Worm (Caenorhabditis elegans) whole organism, L3 larva: Measurements from ENCODE around the gene Y51H7BR.8.
"Not testable (repeated sequence)": the region's sequence is repeated elsewhere in the genome, so short reads cannot be mapped to it uniquely, and the experiment has no call there.

ENCODE experiments used
- R02D3.7 ChIP-seq: fragments of 150-350 bp; optimal IDR thresholded peaks from 2 replicates; lab custom pipeline; 2014; ENCODE audit warnings: missing biosample characterization, missing genetic modification characterization
- aly-2 ChIP-seq: fragments of 150-350 bp; optimal IDR thresholded peaks from 2 replicates; lab custom pipeline; 2014; ENCODE audit warnings: missing biosample characterization, missing genetic modification characterization
- ama-1 ChIP-seq: fragments of 150-350 bp; optimal IDR thresholded peaks from 2 replicates; lab custom pipeline; 2018
- ceh-16 ChIP-seq: sonication (generic microtip); optimal IDR thresholded peaks from 2 replicates; lab custom pipeline; 2017; ENCODE audit warnings: missing biosample characterization, missing genetic modification characterization
- ceh-82 ChIP-seq: fragments of 150-350 bp; optimal IDR thresholded peaks from 2 replicates; lab custom pipeline; 2014; ENCODE audit warnings: missing biosample characterization, missing genetic modification characterization
- ceh-9 ChIP-seq: sonication (generic microtip); optimal IDR thresholded peaks from 2 replicates; lab custom pipeline; 2018; ENCODE audit warnings: missing biosample characterization, missing genetic modification characterization
- daf-12 ChIP-seq: fragments of 150-350 bp; optimal IDR thresholded peaks from 2 replicates; lab custom pipeline; 2014; ENCODE audit warnings: missing biosample characterization, missing genetic modification reagents, missing genetic modification characterization
- egl-27 ChIP-seq: sonication (generic microtip); optimal IDR thresholded peaks from 4 replicates; lab custom pipeline; 2017; ENCODE audit warnings: missing biosample characterization, missing genetic modification reagents, missing genetic modification characterization
- egl-5 ChIP-seq: fragments of 150-350 bp; optimal IDR thresholded peaks from 2 replicates; lab custom pipeline; 2017; ENCODE audit warnings: missing biosample characterization, missing genetic modification reagents, missing genetic modification characterization, inconsistent platforms
- elt-1 ChIP-seq: fragments of 150-350 bp; optimal IDR thresholded peaks from 2 replicates; lab custom pipeline; 2014; ENCODE audit warnings: missing biosample characterization, missing genetic modification characterization
- elt-2 ChIP-seq: sonication (generic microtip); optimal IDR thresholded peaks from 2 replicates; lab custom pipeline; 2016; ENCODE audit warnings: missing genetic modification reagents, mild to moderate bottlenecking, missing genetic modification characterization, missing compliant biosample characterization
- elt-3 ChIP-seq, 3 experiments: fragments of 150-350 bp in 1 of 3; sonication (generic microtip) in 2 of 3; optimal IDR thresholded peaks; 2 replicates in 2 of 3; 4 replicates in 1 of 3; lab custom pipeline; 2014 to 2017; ENCODE audit warnings: missing biosample characterization in 3 of 3, missing genetic modification characterization in 3 of 3
- eor-1 ChIP-seq, 2 experiments: fragments of 150-350 bp; optimal IDR thresholded peaks; 2 replicates each; lab custom pipeline; 2014 to 2018; ENCODE audit warnings: missing biosample characterization in 2 of 2, missing genetic modification characterization in 2 of 2
- fkh-10 ChIP-seq: sonication (generic microtip); optimal IDR thresholded peaks from 2 replicates; lab custom pipeline; 2017; ENCODE audit warnings: missing biosample characterization, missing genetic modification reagents, missing genetic modification characterization
- fos-1 ChIP-seq: fragments of 150-350 bp; optimal IDR thresholded peaks from 2 replicates; lab custom pipeline; 2014; ENCODE audit warnings: missing biosample characterization, missing genetic modification characterization
- hmg-11 ChIP-seq: sonication (generic microtip); optimal IDR thresholded peaks from 2 replicates; lab custom pipeline; 2016; ENCODE audit warnings: missing genetic modification characterization, missing compliant biosample characterization
- lin-15B ChIP-seq: fragments of 150-350 bp; optimal IDR thresholded peaks from 2 replicates; lab custom pipeline; 2014; ENCODE audit warnings: missing biosample characterization, missing genetic modification characterization
- lsy-12 ChIP-seq: sonication (generic microtip); optimal IDR thresholded peaks from 2 replicates; lab custom pipeline; 2016; ENCODE audit warnings: mild to moderate bottlenecking, missing genetic modification characterization, missing compliant biosample characterization
- mdl-1 ChIP-seq: fragments of 150-350 bp; optimal IDR thresholded peaks from 2 replicates; lab custom pipeline; 2014; ENCODE audit warnings: missing biosample characterization, missing genetic modification characterization
- mml-1 ChIP-seq: fragments of 150-350 bp; sonication (generic microtip); optimal IDR thresholded peaks from 3 replicates; lab custom pipeline; 2014; ENCODE audit warnings: missing biosample characterization, missing genetic modification characterization
- nhr-11 ChIP-seq: fragments of 150-350 bp; optimal IDR thresholded peaks from 2 replicates; lab custom pipeline; 2014; ENCODE audit warnings: missing biosample characterization, missing genetic modification characterization
- nhr-12 ChIP-seq: fragments of 150-350 bp; optimal IDR thresholded peaks from 2 replicates; lab custom pipeline; 2014; ENCODE audit warnings: missing biosample characterization, missing genetic modification characterization
- nhr-237 ChIP-seq: fragments of 150-350 bp; optimal IDR thresholded peaks from 2 replicates; lab custom pipeline; 2014; ENCODE audit warnings: missing biosample characterization, missing genetic modification characterization
- nhr-25 ChIP-seq: sonication (generic microtip); optimal IDR thresholded peaks from 2 replicates; lab custom pipeline; 2017; ENCODE audit warnings: missing biosample characterization, missing genetic modification characterization
- nhr-28 ChIP-seq: fragments of 150-350 bp; optimal IDR thresholded peaks from 2 replicates; lab custom pipeline; 2014; ENCODE audit warnings: missing biosample characterization, missing genetic modification characterization
- nhr-43 ChIP-seq: sonication (generic microtip); optimal IDR thresholded peaks from 2 replicates; lab custom pipeline; 2016; ENCODE audit warnings: mild to moderate bottlenecking, missing genetic modification characterization, missing compliant biosample characterization; ENCODE audit not compliant: poor library complexity, severe bottlenecking
- nhr-67 ChIP-seq: fragments of 150-350 bp; optimal IDR thresholded peaks from 2 replicates; lab custom pipeline; 2014; ENCODE audit warnings: missing biosample characterization, missing genetic modification characterization
- nhr-76 ChIP-seq: fragments of 150-350 bp; sonication (generic microtip); optimal IDR thresholded peaks from 5 replicates; lab custom pipeline; 2014; ENCODE audit warnings: missing biosample characterization, missing genetic modification characterization
- pha-4 ChIP-seq: fragments of 150-350 bp; optimal IDR thresholded peaks from 2 replicates; lab custom pipeline; 2014; ENCODE audit warnings: missing biosample characterization, missing genetic modification reagents, missing genetic modification characterization
- pqm-1 ChIP-seq: fragments of 150-350 bp; optimal IDR thresholded peaks from 2 replicates; lab custom pipeline; 2017; ENCODE audit warnings: missing biosample characterization, missing genetic modification characterization, inconsistent platforms
- sea-2 ChIP-seq: fragments of 150-350 bp; sonication (generic microtip); optimal IDR thresholded peaks from 4 replicates; lab custom pipeline; 2014; ENCODE audit warnings: missing biosample characterization, missing genetic modification reagents, missing genetic modification characterization
- skn-1 ChIP-seq: fragments of 150-350 bp; optimal IDR thresholded peaks from 2 replicates; lab custom pipeline; 2014; ENCODE audit warnings: missing biosample characterization, missing genetic modification characterization
- tbx-2 ChIP-seq: sonication (generic microtip); optimal IDR thresholded peaks from 2 replicates; lab custom pipeline; 2016; ENCODE audit warnings: mild to moderate bottlenecking, missing genetic modification characterization, missing compliant biosample characterization
- unc-39 ChIP-seq: sonication (generic microtip); optimal IDR thresholded peaks from 4 replicates; lab custom pipeline; 2017; ENCODE audit warnings: missing biosample characterization, missing genetic modification characterization
- unc-62 ChIP-seq: fragments of 150-350 bp; sonication (generic microtip); optimal IDR thresholded peaks from 4 replicates; lab custom pipeline; 2014; ENCODE audit warnings: missing biosample characterization, missing genetic modification reagents, missing genetic modification characterization
- ztf-4 ChIP-seq: fragments of 150-350 bp; optimal IDR thresholded peaks from 2 replicates; lab custom pipeline; 2014; ENCODE audit warnings: missing biosample characterization, missing genetic modification characterization

Gene Y51H7BR.8

DNA sequence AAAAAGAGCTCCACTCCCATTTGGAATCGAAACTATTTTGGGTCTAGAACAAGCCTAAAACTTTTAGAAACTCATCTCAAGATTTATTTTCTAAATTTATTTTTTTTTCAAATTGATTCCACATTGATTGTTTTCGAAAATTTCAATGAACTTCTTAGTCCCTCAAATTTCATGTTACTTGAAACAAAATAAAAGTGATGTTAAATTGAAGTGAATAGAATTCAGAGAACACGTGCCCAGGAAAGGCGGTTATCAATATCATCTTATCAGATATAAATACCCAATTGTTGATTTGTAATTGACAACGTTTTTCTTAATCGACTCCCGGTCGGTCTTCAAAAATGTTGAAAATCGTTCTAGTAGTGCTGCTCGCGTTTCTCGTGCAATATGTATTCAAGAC lies 21.6 kb downstream of the Y51H7BR.8 start, which contains the start of gene poml-4:
TSS of gene poml-4 (plus strand) at position 301 of the 400 bp plus-strand sequence.
- not testable (repeated sequence) for TF ChIP-seq fkh-10 (GFP tag; lab: Kevin White, UChicago); pha-4; eor-1 (tag; optimal IDR thresholded peaks at IDR 0.05; lab: Kevin White, UChicago)

- TF ChIP-seq egl-27 (tag; lab: Kevin White, UChicago); nhr-11 (tag; lab: Kevin White, UChicago); elt-3 (tag; optimal IDR thresholded peaks at IDR 0.05; lab: Kevin White, UChicago): not testable (repeated sequence)
Measured at ce11 chrII:1543182-1543581, 24.2 kb downstream of the Y51H7BR.8 start, which contains the start of gene K05F6.4. K05F6.4 (plus strand) TSS chrII:1543482.

- TF ChIP-seq pha-4: no peak
- no peak for TF ChIP-seq nhr-11 (tag; lab: Kevin White, UChicago)
- no peak for TF ChIP-seq elt-3 (tag; optimal IDR thresholded peaks at IDR 0.05; lab: Kevin White, UChicago)
- no peak for TF ChIP-seq pqm-1 (tag; lab: Kevin White, UChicago)
- no peak for TF ChIP-seq mml-1 (tag; lab: Kevin White, UChicago)
- TF ChIP-seq hmg-11 (tag; lab: Kevin White, UChicago): no peak
Measured at ce11 chrII:1545625-1546024, 26.6 kb downstream of the Y51H7BR.8 start, which contains the start of gene K05F6.12. K05F6.12 (plus strand) TSS chrII:1545925.

DNA sequence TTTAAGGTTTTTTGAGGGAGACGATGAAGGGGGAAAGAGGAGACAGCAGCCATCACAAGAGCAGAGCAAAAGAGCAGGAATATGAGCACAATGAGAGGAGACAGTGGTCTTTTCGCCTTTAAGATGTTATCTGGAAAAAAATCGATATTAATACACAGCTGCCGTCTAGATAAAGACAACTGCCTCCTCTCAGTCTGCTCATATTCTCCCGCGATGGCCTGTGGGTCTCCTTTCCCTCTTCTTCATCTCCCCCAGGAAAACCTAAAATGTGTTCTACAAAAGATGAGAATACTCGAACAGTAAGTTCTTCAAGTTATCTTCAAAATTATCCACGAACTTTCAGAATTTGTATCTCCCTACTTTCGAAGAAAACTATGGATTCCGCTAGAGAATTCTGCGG lies 31.5 kb downstream of the Y51H7BR.8 start, which contains the start of the genes fbxb-52 and fbxb-51:
TSS of gene fbxb-52 (minus strand) at position 101 of the 400 bp plus-strand sequence.
TSS of gene fbxb-51 (plus strand) at position 212 of the 400 bp plus-strand sequence.
- TF ChIP-seq ceh-82: no peak
- no peak for TF ChIP-seq nhr-11 (tag; lab: Kevin White, UChicago)
- TF ChIP-seq sea-2 (GFP tag; lab: Kevin White, UChicago): no peak
- TF ChIP-seq eor-1 (tag; optimal IDR thresholded peaks at IDR 0.05; lab: Kevin White, UChicago): no peak
- TF ChIP-seq ztf-4 (tag; lab: Kevin White, UChicago): no peak
- TF ChIP-seq elt-2 (tag; lab: Kevin White, UChicago): no peak
- no peak for TF ChIP-seq ceh-16
- no peak for TF ChIP-seq ceh-9
- TF ChIP-seq nhr-237 (tag; lab: Kevin White, UChicago): no peak
- TF ChIP-seq pqm-1 (tag; lab: Kevin White, UChicago): no peak
- TF ChIP-seq nhr-25: no peak
- no peak for TF ChIP-seq ama-1 (lab: Kevin White, UChicago)
- no peak for TF ChIP-seq unc-62

DNA sequence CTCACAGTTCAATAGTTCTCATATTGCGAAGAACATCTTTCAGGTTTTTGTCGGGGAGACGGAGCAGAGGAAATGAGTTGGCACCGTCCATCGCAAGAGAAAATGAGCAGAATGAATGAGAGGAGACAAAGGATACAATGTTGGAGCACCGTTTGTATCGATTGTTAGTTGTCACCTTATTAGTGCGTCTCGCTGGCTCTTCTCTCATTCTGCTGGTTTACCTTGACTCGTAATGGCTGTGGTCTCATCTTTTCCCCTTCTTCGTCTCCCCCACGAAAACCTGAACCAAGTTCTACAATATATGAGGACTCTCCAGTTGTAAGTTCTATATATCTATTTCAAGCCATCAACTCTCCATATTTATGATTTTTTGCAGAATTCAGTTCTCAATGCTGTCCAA lies 37.2 kb downstream of the Y51H7BR.8 start, which contains the start of the genes fbxb-54 and fbxb-50:
TSS of gene fbxb-54 (minus strand) at position 101 of the 400 bp plus-strand sequence.
TSS of gene fbxb-50 (plus strand) at position 227 of the 400 bp plus-strand sequence.
- not testable (repeated sequence) for TF ChIP-seq daf-12, skn-1, mdl-1 (tag; lab: Kevin White, UChicago)

- TF ChIP-seq aly-2 (tag; lab: Kevin White, UChicago) (no peak), nhr-25 (no peak), nhr-76 (tag; lab: Kevin White, UChicago) (no peak), lin-15B (tag; lab: Kevin White, UChicago) (no peak), egl-27 (tag; lab: Kevin White, UChicago) (no peak), fos-1 (tag; lab: Kevin White, UChicago) (no peak), eor-1 (tag; optimal IDR thresholded peaks at IDR 0.05; lab: Kevin White, UChicago) (no peak), nhr-12 (tag; lab: Kevin White, UChicago) (no peak), tbx-2 (tag; lab: Kevin White, UChicago) (no peak), elt-2 (tag; lab: Kevin White, UChicago) (no peak), nhr-67 (tag; lab: Kevin White, UChicago) (no peak), lsy-12 (no peak), nhr-43 (tag; lab: Kevin White, UChicago) (no peak), R02D3.7 (no peak), nhr-11 (tag; lab: Kevin White, UChicago) (no peak), unc-62 (no peak), egl-5 (tag; lab: Kevin White, UChicago) (no peak), nhr-28 (no peak), unc-39 (tag; lab: Kevin White, UChicago) (no peak), elt-1 (tag; lab: Kevin White, UChicago) (no peak)
Measured at ce11 chrII:1560839-1561238, 41.8 kb downstream of the Y51H7BR.8 start.
